Fruit fly (Drosophila melanogaster): Measurements from ENCODE around the gene GCC88.

The GCC88 gene

DNA sequence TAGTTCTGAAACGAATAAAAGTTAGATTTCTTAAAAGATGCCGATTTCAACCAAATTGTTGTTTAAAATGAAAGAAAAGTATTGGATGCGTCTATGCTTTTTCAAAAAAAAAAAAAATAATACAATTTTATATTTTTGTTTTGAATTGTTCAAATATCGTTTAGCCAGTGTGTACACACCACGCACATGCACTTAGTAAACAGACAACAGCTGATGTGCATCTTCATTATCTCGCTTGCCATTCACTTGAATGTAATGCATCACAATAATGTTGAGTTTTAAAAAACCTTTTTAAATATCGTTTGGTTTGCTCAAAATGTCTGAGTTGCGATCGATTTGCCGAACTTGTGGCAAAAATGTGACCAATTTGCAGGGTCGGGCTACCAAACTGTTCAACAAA is 5.6 kb upstream of the GCC88 start, which contains the start of gene CG31441:
CG31441 (plus strand) TSS at position 246 of the 400 bp plus-strand sequence.
- TF ChIP-seq CTCF (optimal IDR thresholded peaks at IDR 0.05) (no peak), CG8478 (optimal IDR thresholded peaks at IDR 0.05) (no peak)

DNA sequence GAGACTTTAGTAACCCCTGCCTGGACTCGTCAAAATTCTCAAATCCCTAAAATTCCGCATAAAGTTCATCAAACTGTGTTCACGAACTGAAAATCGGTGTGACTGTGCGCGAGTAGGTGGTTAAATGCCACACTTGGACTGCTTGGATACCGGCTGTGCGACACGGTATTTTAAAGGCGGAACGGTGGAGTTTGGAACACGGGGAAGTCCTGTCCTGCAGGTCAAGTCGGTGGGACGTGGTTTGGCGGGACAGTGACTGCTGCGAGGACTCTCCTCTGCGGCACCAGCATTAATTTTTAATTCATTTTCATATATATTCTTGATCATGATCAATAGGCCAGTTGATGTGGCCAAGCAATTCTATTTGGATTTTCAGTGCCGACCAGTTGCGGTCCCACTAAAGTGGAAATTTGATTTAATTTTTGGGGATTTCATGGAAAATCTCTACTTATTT is 4.5 kb upstream of the GCC88 start, which contains the start of the genes Arfip and CG17721:
Arfip (minus strand) TSS at position 96 of the 454 bp plus-strand sequence.
CG17721 (plus strand) TSS at position 223 of the 454 bp plus-strand sequence.
- TF ChIP-seq CG8478 (optimal IDR thresholded peaks at IDR 0.05) = no peak
- TF ChIP-seq CTCF (optimal IDR thresholded peaks at IDR 0.05) = peak in 1 of 2 experiments; percentile 11

DNA sequence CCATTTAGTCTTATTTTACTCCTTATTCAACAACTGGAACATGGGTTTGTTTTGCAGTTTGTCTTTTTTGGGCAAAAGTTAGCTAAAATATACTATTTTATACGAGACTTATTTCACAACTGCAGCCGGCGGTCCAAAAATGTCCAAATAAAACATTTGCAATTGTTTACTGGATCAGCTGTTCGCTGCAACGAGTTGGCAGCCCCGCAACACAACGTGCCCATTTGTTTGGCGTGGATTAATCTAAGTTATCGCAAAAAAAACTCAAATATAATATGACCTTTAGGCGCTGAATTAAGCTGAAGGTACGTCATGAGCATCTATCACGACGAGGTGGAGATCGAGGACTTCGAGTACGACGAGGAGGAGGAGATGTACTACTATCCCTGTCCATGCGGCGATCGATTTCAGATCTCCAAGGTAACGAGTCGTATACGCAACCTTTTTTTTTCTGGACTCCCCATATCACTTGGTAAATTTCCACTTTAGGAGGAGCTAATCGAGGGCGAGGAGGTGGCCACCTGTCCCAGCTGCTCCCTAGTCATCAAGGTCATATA is 1.4 kb upstream of the GCC88 start, which contains the start of the genes CG17187 and Dph3:
CG17187 (minus strand) TSS at position 175 of the 557 bp plus-strand sequence.
Dph3 (plus strand) TSS at position 208 of the 557 bp plus-strand sequence.
- no peak for TF ChIP-seq CTCF (optimal IDR thresholded peaks at IDR 0.05)
- TF ChIP-seq CG8478 (optimal IDR thresholded peaks at IDR 0.05) = no peak

- TF ChIP-seq CTCF (optimal IDR thresholded peaks at IDR 0.05) (no peak), CG8478 (optimal IDR thresholded peaks at IDR 0.05) (no peak)
Observed at dm6 chr3R:11231037-11231436, 637 bp upstream of the GCC88 start.

dm6 chr3R:11226496-11226895 is 3.9 kb downstream of the GCC88 start, which contains the start of gene CG17726:
TSS of gene CG17726 (plus strand) at chr3R:11226762.
- TF ChIP-seq CTCF (optimal IDR thresholded peaks at IDR 0.05) (no peak), CG8478 (optimal IDR thresholded peaks at IDR 0.05) (no peak)

DNA sequence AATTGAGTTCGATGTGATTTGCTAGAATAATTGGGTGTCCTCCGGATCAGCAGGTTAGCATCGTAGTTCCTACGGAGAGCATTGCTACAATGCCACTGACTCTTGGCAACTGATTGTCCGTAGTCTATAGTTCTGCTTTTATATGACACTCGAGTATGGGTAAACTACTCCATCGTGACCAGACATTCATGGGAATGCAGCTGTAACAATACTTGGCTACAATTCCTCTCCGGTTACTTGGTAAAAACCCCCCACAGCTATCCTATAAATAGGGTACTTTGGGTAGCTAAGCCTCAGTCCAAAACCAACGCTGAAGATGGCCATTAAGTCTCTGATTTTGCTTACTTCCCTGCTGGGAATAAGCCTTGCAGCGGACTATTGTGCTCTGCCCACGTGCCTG is 5.2 kb downstream of the GCC88 start, which contains the start of gene scpr-C:
scpr-C (plus strand) TSS at position 301 of the 400 bp plus-strand sequence.
- no peak for TF ChIP-seq CTCF (optimal IDR thresholded peaks at IDR 0.05)

dm6 chr3R:11224478-11224877 is 5.9 kb downstream of the GCC88 start:
- TF ChIP-seq CG8478 (optimal IDR thresholded peaks at IDR 0.05) (no peak), CTCF (optimal IDR thresholded peaks at IDR 0.05) (no peak)

dm6 chr3R:11222587-11222986 is 7.8 kb downstream of the GCC88 start:
- TF ChIP-seq CG8478 (optimal IDR thresholded peaks at IDR 0.05) = no peak
- no peak for TF ChIP-seq CTCF (optimal IDR thresholded peaks at IDR 0.05)

DNA sequence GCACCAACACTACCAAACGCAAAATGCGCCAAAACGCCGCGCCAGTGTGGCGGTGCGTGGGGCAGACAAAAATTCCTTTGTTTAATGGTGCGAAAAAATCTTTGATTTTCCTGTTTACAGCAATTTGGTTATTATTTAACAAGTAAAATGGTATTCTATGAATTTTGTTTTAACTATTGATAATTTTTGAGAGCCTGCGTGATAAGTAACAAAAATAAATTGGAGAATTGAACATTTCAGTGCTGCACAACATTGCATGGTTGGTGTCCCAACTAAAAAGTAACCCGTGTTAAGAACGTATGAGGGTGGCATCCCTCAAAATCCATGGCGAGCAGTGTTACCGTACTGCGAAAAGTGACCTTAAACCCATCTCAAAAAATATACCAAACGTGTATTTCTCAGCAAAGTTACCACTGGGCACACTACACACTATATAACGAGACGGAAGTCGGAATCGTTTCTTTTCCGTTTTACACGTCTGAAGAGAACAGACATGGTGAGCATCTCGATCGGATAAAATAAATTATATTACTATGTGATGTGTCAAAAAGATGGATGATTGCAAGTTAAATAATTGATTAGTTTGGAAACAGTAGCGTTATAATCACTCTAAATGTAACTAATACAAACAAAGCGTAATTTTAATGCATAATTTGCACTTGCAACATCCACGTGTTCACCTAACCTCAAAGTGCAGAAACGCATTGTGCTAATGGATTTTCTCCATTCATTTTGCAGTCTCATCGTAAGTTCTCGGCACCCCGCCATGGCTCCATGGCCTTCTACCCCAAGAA is 8.8 kb downstream of the GCC88 start, which contains the start of the genes CG6693 and RpL3:
CG6693 (minus strand) TSS at position 203 of the 794 bp plus-strand sequence.
RpL3 (plus strand) TSS at position 458 of the 794 bp plus-strand sequence.
- no peak for TF ChIP-seq CG8478 (optimal IDR thresholded peaks at IDR 0.05)
- TF ChIP-seq CTCF (optimal IDR thresholded peaks at IDR 0.05) = peak; percentile 63 to 66

DNA sequence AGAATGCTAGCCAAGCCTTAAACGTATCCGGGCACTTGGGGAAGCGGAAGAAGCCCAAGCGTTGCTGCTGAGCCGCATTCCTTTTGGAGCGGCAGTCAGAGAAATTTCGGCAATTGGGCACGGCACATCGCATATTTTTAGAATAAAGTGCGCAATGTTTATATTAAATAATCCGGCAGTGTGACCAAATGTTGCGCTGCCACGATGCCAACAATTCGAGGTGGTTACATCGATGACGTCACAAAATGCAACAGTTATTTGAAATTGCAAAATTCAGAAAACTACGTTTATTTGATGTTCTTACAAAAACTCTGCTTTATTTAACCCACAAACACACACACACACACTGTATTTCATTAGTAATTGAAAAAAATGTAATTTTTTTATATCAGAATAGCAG is 10.5 kb downstream of the GCC88 start, which contains the start of gene CG6689:
CG6689 (minus strand) TSS at position 182 of the 400 bp plus-strand sequence.
- no peak for TF ChIP-seq CG8478 (optimal IDR thresholded peaks at IDR 0.05)
- no peak for TF ChIP-seq CTCF (optimal IDR thresholded peaks at IDR 0.05)

DNA sequence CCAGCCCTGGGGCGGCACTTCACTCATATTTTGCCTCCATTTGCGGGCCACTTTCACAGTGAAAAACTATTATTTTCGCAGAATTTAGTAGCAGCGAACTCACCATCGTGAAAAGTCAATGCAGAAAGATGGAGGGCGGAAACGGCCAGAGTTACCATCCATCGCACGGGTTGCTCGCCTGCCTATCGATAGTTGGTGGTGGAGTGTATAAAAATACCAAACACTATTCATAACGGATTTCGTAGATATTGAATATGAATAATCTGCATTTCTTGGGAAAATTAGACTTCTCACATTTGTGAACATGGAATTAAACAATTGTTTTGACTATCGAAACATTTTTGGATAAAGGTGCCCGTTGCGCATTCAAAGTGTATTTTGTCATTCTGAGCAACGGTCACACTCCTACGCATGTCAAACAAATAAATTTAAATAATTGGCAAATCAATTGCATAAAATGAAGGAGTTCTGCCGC is 14.2 kb downstream of the GCC88 start, which contains the start of the genes RpS25 and CG4820:
RpS25 (minus strand) TSS at position 132 of the 475 bp plus-strand sequence.
CG4820 (plus strand) TSS at position 380 of the 475 bp plus-strand sequence.
- no peak for TF ChIP-seq CG8478 (optimal IDR thresholded peaks at IDR 0.05)
- peak; percentile 3 to 55 for TF ChIP-seq CTCF (optimal IDR thresholded peaks at IDR 0.05)

DNA sequence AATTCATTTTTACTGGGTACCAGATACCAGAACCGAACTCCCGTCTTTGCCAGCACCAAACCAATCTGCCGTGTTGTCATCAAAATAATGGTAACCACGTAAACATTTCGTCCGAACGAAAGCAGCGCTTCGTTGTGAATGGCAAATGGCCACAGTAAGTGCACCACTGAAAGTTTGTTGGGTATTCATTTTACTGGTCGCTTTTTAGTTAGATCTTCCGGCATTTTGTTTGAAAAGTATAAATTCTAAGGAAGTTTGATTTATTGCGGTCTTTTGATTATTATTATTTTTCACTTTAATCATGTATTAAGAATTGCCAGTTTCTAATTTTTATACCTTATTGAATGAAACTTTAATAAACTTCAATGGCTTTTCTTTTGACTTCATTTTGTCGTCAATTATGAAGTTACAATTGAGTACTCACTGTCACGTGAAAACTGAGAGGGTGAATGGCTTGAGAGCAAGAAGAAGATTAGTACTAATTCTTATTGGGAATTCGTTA is 15.9 kb downstream of the GCC88 start, which contains the start of gene ZnT86D:
ZnT86D (minus strand) TSS at position 91 of the 502 bp plus-strand sequence.
- TF ChIP-seq CG8478 (optimal IDR thresholded peaks at IDR 0.05) (no peak), CTCF (optimal IDR thresholded peaks at IDR 0.05) (no peak)

DNA sequence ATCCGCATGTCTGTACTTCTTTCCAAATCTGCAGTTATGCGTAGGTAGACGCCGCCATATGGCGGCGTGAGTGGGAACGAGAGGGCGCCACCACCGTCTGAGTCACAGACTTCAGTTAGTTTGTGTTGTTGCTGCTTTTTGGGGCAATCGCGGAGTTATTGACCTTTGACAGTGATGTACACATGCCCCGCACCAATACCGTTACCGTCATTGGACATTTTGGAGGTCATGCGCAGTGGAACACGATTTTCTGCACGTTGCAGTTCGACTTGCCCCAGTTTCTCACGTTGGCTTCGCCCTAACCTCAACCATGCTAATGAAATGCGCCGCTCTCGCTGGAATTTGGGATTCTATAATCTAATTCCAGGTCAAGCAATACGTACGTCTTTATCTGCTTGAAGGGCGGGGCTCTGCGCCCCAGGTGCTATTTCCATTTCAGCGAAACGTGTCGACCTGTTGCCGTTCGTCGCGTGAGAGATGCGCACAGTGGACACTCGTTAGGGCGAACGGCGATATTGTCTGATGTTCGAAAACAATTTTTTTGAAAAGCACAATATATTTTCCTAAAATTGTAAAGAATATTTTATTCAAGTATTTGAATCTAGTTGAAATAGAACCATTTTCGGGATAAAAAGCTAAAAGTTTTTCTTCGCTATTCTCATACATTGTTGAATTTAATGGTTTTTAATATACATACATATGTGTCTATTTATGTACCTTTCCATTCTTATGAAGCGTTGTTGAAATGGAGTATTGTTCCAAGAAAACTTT is 18.9 kb downstream of the GCC88 start:
- TF ChIP-seq CTCF (optimal IDR thresholded peaks at IDR 0.05) (peak; percentile 31 to 42), CG8478 (optimal IDR thresholded peaks at IDR 0.05) (no peak)

- TF ChIP-seq CTCF (optimal IDR thresholded peaks at IDR 0.05) = no peak
- TF ChIP-seq CG8478 (optimal IDR thresholded peaks at IDR 0.05) = no peak
Observed at dm6 chr3R:11209801-11210402, 20.5 kb downstream of the GCC88 start, which contains the start of the genes SdhC and Tctp. TSS of gene SdhC (minus strand) at chr3R:11209849. TSS of gene Tctp (plus strand) at chr3R:11210247.

Data from S2 (cell line).